Fruit fly (Drosophila melanogaster): Measurements from ENCODE around the gene Sgs3.

Sgs3 gene

dm6 chr3L:11556637-11557036, 44.6 kb downstream of the Sgs3 start (continued):
- TF ChIP-seq BEAF-32 (GFP tag; optimal IDR thresholded peaks at IDR 0.05): no peak
- TF ChIP-seq sc (optimal IDR thresholded peaks at IDR 0.05): no peak
- no peak for TF ChIP-seq sc (GFP tag; optimal IDR thresholded peaks at IDR 0.05)
- peak; percentile 49; the same call in 1 of the 3 replicates for TF ChIP-seq Dbx (GFP tag; IDR thresholded peaks at IDR 0.05)
- TF ChIP-seq onecut (GFP tag; IDR thresholded peaks at IDR 0.05): no peak
- TF ChIP-seq CkIIα-i1 (GFP tag; IDR thresholded peaks at IDR 0.05): no peak
- peak; percentile 15 for TF ChIP-seq CG11504 (tag; optimal IDR thresholded peaks at IDR 0.05)
- TF ChIP-seq HLH4C (GFP tag; IDR thresholded peaks at IDR 0.05; ENCODE audit: partially characterized antibody): no peak
- 0 out of 3 replicates have a peak, but pooled peaks have one; percentile 13 for TF ChIP-seq CG11695 (GFP tag; IDR thresholded peaks at IDR 0.05)
- TF ChIP-seq Camta (GFP tag; optimal IDR thresholded peaks at IDR 0.05): no peak
- TF ChIP-seq mirr (GFP tag; optimal IDR thresholded peaks at IDR 0.05): no peak
- TF ChIP-seq knrl (GFP tag; IDR thresholded peaks at IDR 0.05; ENCODE audit: partially characterized antibody): no peak
- TF ChIP-seq tap (tag; optimal IDR thresholded peaks at IDR 0.05): no peak
- TF ChIP-seq tx (GFP tag; optimal IDR thresholded peaks at IDR 0.05): no peak
- no peak for TF ChIP-seq ftz-f1 (GFP tag; optimal IDR thresholded peaks at IDR 0.05)
- TF ChIP-seq az2 (GFP tag; optimal IDR thresholded peaks at IDR 0.05): peak; percentile 29
- TF ChIP-seq ato (GFP tag; IDR thresholded peaks at IDR 0.05; ENCODE audit: partially characterized antibody): no peak
- no peak for TF ChIP-seq da (GFP tag; optimal IDR thresholded peaks at IDR 0.05)
- peak; percentile 36; the same call in 1 of the 2 replicates for TF ChIP-seq CG32532 (GFP tag; IDR thresholded peaks at IDR 0.05)
- TF ChIP-seq CG13296 (GFP tag; optimal IDR thresholded peaks at IDR 0.05): no peak
- peak; percentile 37 for TF ChIP-seq CoRest (tag; optimal IDR thresholded peaks at IDR 0.05)
- no peak for TF ChIP-seq CG2129 (GFP tag; IDR thresholded peaks at IDR 0.05; ENCODE audit: partially characterized antibody)
- no peak for TF ChIP-seq CG18764 (GFP tag; optimal IDR thresholded peaks at IDR 0.05)
- no peak for TF ChIP-seq Blimp-1 (GFP tag; optimal IDR thresholded peaks at IDR 0.05)
- TF ChIP-seq CG18599 (GFP tag; optimal IDR thresholded peaks at IDR 0.05): peak; percentile 46
- TF ChIP-seq CG13287 (GFP tag; IDR thresholded peaks at IDR 0.05; ENCODE audit: partially characterized antibody): no peak
- TF ChIP-seq CG18619 (GFP tag; optimal IDR thresholded peaks at IDR 0.05): peak; percentile 44
- TF ChIP-seq nmo (GFP tag; optimal IDR thresholded peaks at IDR 0.05): no peak
- TF ChIP-seq jing (GFP tag; optimal IDR thresholded peaks at IDR 0.05): no peak
- TF ChIP-seq Dref (GFP tag; IDR thresholded peaks at IDR 0.05): no peak
- no peak for TF ChIP-seq pzg (GFP tag; optimal IDR thresholded peaks at IDR 0.05)
- TF ChIP-seq gcm2 (GFP tag; optimal IDR thresholded peaks at IDR 0.05): no peak
- TF ChIP-seq CG18262 (tag; optimal IDR thresholded peaks at IDR 0.05): no peak
- no peak for TF ChIP-seq CG2199 (GFP tag; IDR thresholded peaks at IDR 0.05)
- no peak for TF ChIP-seq CG14667 (GFP tag; IDR thresholded peaks at IDR 0.05)
- no peak for TF ChIP-seq Eip74EF (GFP tag; optimal IDR thresholded peaks at IDR 0.05)
- TF ChIP-seq gcm (GFP tag; optimal IDR thresholded peaks at IDR 0.05): no peak
- no peak for TF ChIP-seq Ravus (GFP tag; IDR thresholded peaks at IDR 0.05)
- no peak for TF ChIP-seq CG1603 (tag; optimal IDR thresholded peaks at IDR 0.05)
- TF ChIP-seq Aef1 (GFP tag; IDR thresholded peaks at IDR 0.05): no peak
- no peak for TF ChIP-seq CG14860 (GFP tag; IDR thresholded peaks at IDR 0.05; ENCODE audit: partially characterized antibody)
- TF ChIP-seq Side (GFP tag; optimal IDR thresholded peaks at IDR 0.05): no peak
- TF ChIP-seq peb (GFP tag; IDR thresholded peaks at IDR 0.05): no peak
- no peak for TF ChIP-seq crc (GFP tag; optimal IDR thresholded peaks at IDR 0.05)
- TF ChIP-seq CG7839 (tag; optimal IDR thresholded peaks at IDR 0.05): peak; percentile 57
- TF ChIP-seq Meics (GFP tag; optimal IDR thresholded peaks at IDR 0.05): peak; percentile 66
- no peak for TF ChIP-seq Nf-YA (GFP tag; IDR thresholded peaks at IDR 0.05)
- no peak for TF ChIP-seq esg (GFP tag; conservative IDR thresholded peaks at IDR 0.05)
- TF ChIP-seq gsb (GFP tag; IDR thresholded peaks at IDR 0.05): no peak
- TF ChIP-seq CG17361 (GFP tag; IDR thresholded peaks at IDR 0.05): peak; percentile 26; the same call in 1 of the 3 replicates
- 0 out of 2 replicates have a peak, but pooled peaks have one; percentile 32 for TF ChIP-seq CG14014 (GFP tag; IDR thresholded peaks at IDR 0.05)

Data from whole organism, embryonic.